Fruit fly (Drosophila melanogaster): Measurements from ENCODE around the gene LKRSDH.

DNA sequence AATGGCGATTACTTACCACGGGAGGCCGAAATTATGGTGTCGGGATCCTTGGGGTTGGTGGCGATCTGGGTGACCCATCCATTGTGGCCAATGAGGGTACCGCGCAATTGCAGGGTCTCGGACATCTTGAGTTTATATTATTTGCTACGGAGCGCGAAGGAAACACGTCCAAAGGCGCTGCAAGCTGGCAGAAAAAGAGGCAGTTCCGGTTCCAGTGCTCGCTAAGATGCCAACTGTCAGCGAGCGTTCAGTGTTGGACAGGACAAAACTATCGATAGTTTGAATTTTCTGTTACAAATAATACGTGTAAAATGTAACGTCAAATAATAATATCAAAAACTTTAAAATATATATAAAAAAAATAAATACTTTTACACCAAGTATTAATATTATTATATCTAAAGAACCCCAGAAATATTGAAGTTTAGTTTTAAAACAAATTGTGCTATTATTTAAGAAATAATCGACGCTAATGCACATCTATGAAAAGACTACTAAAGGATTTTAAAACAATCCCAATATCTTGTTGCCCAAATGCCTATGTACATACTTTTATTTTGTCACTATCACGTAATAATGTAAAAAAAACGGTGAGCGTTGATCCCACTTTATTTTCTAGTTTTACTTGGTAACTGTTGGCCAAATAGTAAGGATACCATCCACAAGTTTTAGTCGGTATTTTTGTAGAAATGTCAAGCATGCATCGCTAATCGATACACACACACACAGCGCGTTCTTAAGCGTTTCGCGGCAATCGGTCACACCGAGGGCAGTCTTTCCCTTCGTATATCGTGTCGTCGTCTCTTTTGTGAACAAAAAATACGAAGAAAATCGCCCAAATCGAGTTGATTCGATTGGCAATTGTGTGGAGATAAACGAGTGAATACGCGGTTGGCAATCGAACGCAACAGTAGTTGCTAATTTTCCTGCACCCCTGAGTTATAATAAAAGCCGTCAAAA is 31.6 kb upstream of the LKRSDH start, which contains the start of the genes Rack1 and mts:
- no peak for TF ChIP-seq psq (optimal IDR thresholded peaks at IDR 0.05)
- no peak for TF ChIP-seq pan (optimal IDR thresholded peaks at IDR 0.05)
- TF ChIP-seq EcR (GFP tag; optimal IDR thresholded peaks at IDR 0.05): no peak
- no peak for TF ChIP-seq Dll (optimal IDR thresholded peaks at IDR 0.05)
- TF ChIP-seq CG8478 (optimal IDR thresholded peaks at IDR 0.05): no peak
- TF ChIP-seq usp (GFP tag; optimal IDR thresholded peaks at IDR 0.05): no peak

Measured in whole organism.